Worm (Caenorhabditis elegans) whole organism, midembryonic: Measurements from ENCODE around the gene ZC487.2.

ENCODE experiments used
- T22C8.4 ChIP-seq: fragments of 200-800 bp; sonication (Bioruptor generic); IDR thresholded peaks from 2 replicates; pipeline ENCODE4 v1.3.6; 2022; ENCODE audit warnings: missing genetic modification characterization, missing compliant biosample characterization
- cog-1 ChIP-seq: sonication (generic microtip); optimal IDR thresholded peaks from 2 replicates; lab custom pipeline; 2016; ENCODE audit warnings: missing genetic modification characterization, missing compliant biosample characterization
- flt-1 ChIP-seq: fragments of 200-800 bp; sonication (Bioruptor generic); IDR thresholded peaks from 2 replicates; pipeline ENCODE4 v1.3.6; 2022; ENCODE audit warnings: missing genetic modification characterization, missing compliant biosample characterization
- klf-2 ChIP-seq: fragments of 200-800 bp; sonication (Bioruptor generic); conservative IDR thresholded peaks from 2 replicates; pipeline ENCODE4 v1.3.6; 2022; ENCODE audit warnings: missing genetic modification reagents, missing genetic modification characterization, missing compliant biosample characterization
- med-1 ChIP-seq: sonication (generic microtip); optimal IDR thresholded peaks from 2 replicates; lab custom pipeline; 2017; ENCODE audit warnings: missing genetic modification characterization, mild to moderate bottlenecking, missing compliant biosample characterization, antibody characterized with exemption, missing genetic modification reagents; ENCODE audit not compliant: insufficient read depth
- ref-1 ChIP-seq: fragments of 200-800 bp; sonication (Bioruptor generic); conservative IDR thresholded peaks from 2 replicates; pipeline ENCODE4 v1.3.6; 2022; ENCODE audit warnings: missing genetic modification reagents, missing genetic modification characterization, missing compliant biosample characterization
- tab-1 ChIP-seq: fragments of 200-800 bp; sonication (Bioruptor generic); IDR thresholded peaks from 2 replicates; pipeline ENCODE4 v1.3.6; 2022; ENCODE audit warnings: missing genetic modification characterization, missing compliant biosample characterization
- ztf-23 ChIP-seq: fragments of 200-800 bp; sonication (Bioruptor generic); IDR thresholded peaks from 2 replicates; pipeline ENCODE4 v1.3.6; 2022; ENCODE audit warnings: missing genetic modification reagents, missing genetic modification characterization, missing compliant biosample characterization
- ztf-29 ChIP-seq: fragments of 200-800 bp; sonication (Bioruptor generic); IDR thresholded peaks from 2 replicates; pipeline ENCODE4 v1.3.6; 2022; ENCODE audit warnings: missing genetic modification reagents, missing genetic modification characterization, missing compliant biosample characterization

Gene ZC487.2

ce11 chrV:6694668-6695067 is 27.6 kb downstream of the ZC487.2 start, which contains the start of gene W02F12.8:
Gene W02F12.8 (minus strand): TSS chrV:6694768.
- TF ChIP-seq med-1 (no peak), klf-2 (GFP tag; lab: Robert Waterston, UW) (no peak)

ce11 chrV:6691813-6692351 is 30.4 kb downstream of the ZC487.2 start, which contains the start of gene mtl-1:
Gene mtl-1 (minus strand): TSS chrV:6691863.
- TF ChIP-seq flt-1 (GFP tag; lab: Robert Waterston, UW) = no peak
- TF ChIP-seq ztf-23 (GFP tag; lab: Robert Waterston, UW) = no peak
- no peak for TF ChIP-seq med-1
- no peak for TF ChIP-seq ref-1 (GFP tag; lab: Robert Waterston, UW)
- no peak for TF ChIP-seq klf-2 (GFP tag; lab: Robert Waterston, UW)
- TF ChIP-seq ztf-29 (GFP tag; lab: Robert Waterston, UW) = no peak
- no peak for TF ChIP-seq T22C8.4 (GFP tag; lab: Robert Waterston, UW)
- TF ChIP-seq cog-1 = no peak

ce11 chrV:6690075-6690474 is 32.2 kb downstream of the ZC487.2 start:
- TF ChIP-seq ref-1 (GFP tag; lab: Robert Waterston, UW) (no peak), flt-1 (GFP tag; lab: Robert Waterston, UW) (no peak), med-1 (no peak), tab-1 (GFP tag; lab: Robert Waterston, UW) (no peak), cog-1 (no peak), ztf-29 (GFP tag; lab: Robert Waterston, UW) (no peak), ztf-23 (GFP tag; lab: Robert Waterston, UW) (no peak), T22C8.4 (GFP tag; lab: Robert Waterston, UW) (no peak), klf-2 (GFP tag; lab: Robert Waterston, UW) (no peak)

ce11 chrV:6688392-6688791 is 33.9 kb downstream of the ZC487.2 start, which contains the start of gene K11G9.5:
Gene K11G9.5 (minus strand): TSS chrV:6688492.
- TF ChIP-seq ref-1 (GFP tag; lab: Robert Waterston, UW) (no peak), med-1 (no peak), tab-1 (GFP tag; lab: Robert Waterston, UW) (no peak), flt-1 (GFP tag; lab: Robert Waterston, UW) (no peak), cog-1 (no peak), klf-2 (GFP tag; lab: Robert Waterston, UW) (no peak), ztf-23 (GFP tag; lab: Robert Waterston, UW) (no peak), ztf-29 (GFP tag; lab: Robert Waterston, UW) (no peak), T22C8.4 (GFP tag; lab: Robert Waterston, UW) (no peak)

ce11 chrV:6685963-6686362 is 36.3 kb downstream of the ZC487.2 start:
- TF ChIP-seq ref-1 (GFP tag; lab: Robert Waterston, UW) = no peak
- TF ChIP-seq klf-2 (GFP tag; lab: Robert Waterston, UW) = no peak
- no peak for TF ChIP-seq T22C8.4 (GFP tag; lab: Robert Waterston, UW)
- TF ChIP-seq flt-1 (GFP tag; lab: Robert Waterston, UW) = no peak
- TF ChIP-seq tab-1 (GFP tag; lab: Robert Waterston, UW) = no peak
- TF ChIP-seq med-1 = no peak

ce11 chrV:6685499-6685898 is 36.8 kb downstream of the ZC487.2 start:
- TF ChIP-seq flt-1 (GFP tag; lab: Robert Waterston, UW) (no peak), T22C8.4 (GFP tag; lab: Robert Waterston, UW) (no peak), cog-1 (no peak), klf-2 (GFP tag; lab: Robert Waterston, UW) (no peak), med-1 (no peak), ztf-29 (GFP tag; lab: Robert Waterston, UW) (no peak), ref-1 (GFP tag; lab: Robert Waterston, UW) (no peak), tab-1 (GFP tag; lab: Robert Waterston, UW) (no peak), ztf-23 (GFP tag; lab: Robert Waterston, UW) (no peak)

ce11 chrV:6684541-6684940 is 37.7 kb downstream of the ZC487.2 start:
- TF ChIP-seq cog-1 (peak; percentile 32), tab-1 (GFP tag; lab: Robert Waterston, UW) (0 out of 2 replicates have a peak, but pooled peaks have one; percentile 52), ztf-29 (GFP tag; lab: Robert Waterston, UW) (no peak)

- TF ChIP-seq flt-1 (GFP tag; lab: Robert Waterston, UW) (no peak), tab-1 (GFP tag; lab: Robert Waterston, UW) (no peak), klf-2 (GFP tag; lab: Robert Waterston, UW) (no peak), med-1 (no peak)
Observed at ce11 chrV:6683740-6684139, 38.5 kb downstream of the ZC487.2 start.

ce11 chrV:6683282-6683681 is 39.0 kb downstream of the ZC487.2 start:
- TF ChIP-seq tab-1 (GFP tag; lab: Robert Waterston, UW) = no peak
- no peak for TF ChIP-seq cog-1
- no peak for TF ChIP-seq ref-1 (GFP tag; lab: Robert Waterston, UW)
- TF ChIP-seq flt-1 (GFP tag; lab: Robert Waterston, UW) = no peak
- TF ChIP-seq klf-2 (GFP tag; lab: Robert Waterston, UW) = no peak
- TF ChIP-seq ztf-29 (GFP tag; lab: Robert Waterston, UW) = no peak
- no peak for TF ChIP-seq T22C8.4 (GFP tag; lab: Robert Waterston, UW)
- TF ChIP-seq med-1 = no peak
- TF ChIP-seq ztf-23 (GFP tag; lab: Robert Waterston, UW) = no peak

- TF ChIP-seq tab-1 (GFP tag; lab: Robert Waterston, UW) (no peak), T22C8.4 (GFP tag; lab: Robert Waterston, UW) (no peak), ztf-23 (GFP tag; lab: Robert Waterston, UW) (no peak), klf-2 (GFP tag; lab: Robert Waterston, UW) (no peak), flt-1 (GFP tag; lab: Robert Waterston, UW) (no peak)
Observed at ce11 chrV:6681501-6681900, 40.8 kb downstream of the ZC487.2 start, which contains the start of gene egl-46. Gene egl-46 (minus strand): TSS chrV:6681573.
